Fruit fly (Drosophila melanogaster) whole organism, embryonic: ENCODE data around the gene w-cup.

Experiments used
- C15 ChIP-seq: fragments of 200-800 bp; sonication (Bioruptor generic); IDR thresholded peaks from 3 replicates; pipeline ENCODE4 v1.3.6; 2022; ENCODE audit warnings: missing biosample characterization, missing genetic modification characterization
- CG10274 ChIP-seq: fragments of 200-800 bp; sonication (Bioruptor generic); optimal IDR thresholded peaks from 3 replicates; lab custom pipeline; 2017; ENCODE audit warnings: missing biosample characterization, mild to moderate bottlenecking, missing genetic modification characterization
- CG10431 ChIP-seq: fragments of 200-800 bp; sonication (Bioruptor generic); optimal IDR thresholded peaks from 3 replicates; lab custom pipeline; 2018; ENCODE audit warnings: missing biosample characterization, mild to moderate bottlenecking, missing genetic modification characterization
- CG11723 ChIP-seq: fragments of 200-800 bp; sonication (Bioruptor generic); optimal IDR thresholded peaks from 2 replicates; lab custom pipeline; 2017; ENCODE audit warnings: missing biosample characterization, mild to moderate bottlenecking, missing genetic modification characterization
- CG12299 ChIP-seq: fragments of 200-800 bp; sonication (Bioruptor generic); optimal IDR thresholded peaks from 2 replicates; lab custom pipeline; 2018; ENCODE audit warnings: missing biosample characterization, mild to moderate bottlenecking, missing genetic modification characterization
- CG13123 ChIP-seq: fragments of 200-800 bp; sonication (Bioruptor generic); optimal IDR thresholded peaks from 2 replicates; lab custom pipeline; 2016; ENCODE audit warnings: missing biosample characterization, missing genetic modification characterization
- CG13424 ChIP-seq: fragments of 200-800 bp; sonication (Bioruptor generic); optimal IDR thresholded peaks from 2 replicates; lab custom pipeline; 2019; ENCODE audit warnings: missing biosample characterization, mild to moderate bottlenecking, missing genetic modification characterization, moderate library complexity
- CG14860 ChIP-seq: fragments of 200-800 bp; sonication (Bioruptor generic); IDR thresholded peaks from 3 replicates; pipeline ENCODE4 v1.3.6; 2022; ENCODE audit warnings: missing biosample characterization, missing genetic modification characterization; ENCODE audit not compliant: partially characterized antibody
- CG15269 ChIP-seq: fragments of 200-800 bp; sonication (Bioruptor generic); optimal IDR thresholded peaks from 2 replicates; lab custom pipeline; 2018; ENCODE audit warnings: missing biosample characterization, mild to moderate bottlenecking, missing genetic modification characterization, moderate library complexity
- CG17802 ChIP-seq: fragments of 200-800 bp; sonication (Bioruptor generic); optimal IDR thresholded peaks from 2 replicates; lab custom pipeline; 2018; ENCODE audit warnings: missing biosample characterization, mild to moderate bottlenecking, missing genetic modification characterization, moderate library complexity
- CG1792 ChIP-seq: fragments of 200-800 bp; sonication (Bioruptor generic); optimal IDR thresholded peaks from 2 replicates; lab custom pipeline; 2016; ENCODE audit warnings: missing biosample characterization, missing genetic modification characterization
- CG18599 ChIP-seq: fragments of 200-800 bp; sonication (Bioruptor generic); optimal IDR thresholded peaks from 3 replicates; lab custom pipeline; 2017; ENCODE audit warnings: missing biosample characterization, missing genetic modification characterization, mild to moderate bottlenecking, moderate library complexity, missing genetic modification reagents
- CG2129 ChIP-seq: fragments of 200-800 bp; sonication (Bioruptor generic); IDR thresholded peaks from 2 replicates; pipeline ENCODE4 v1.3.6; 2022; ENCODE audit warnings: missing biosample characterization, missing genetic modification characterization; ENCODE audit not compliant: partially characterized antibody
- CG2678 ChIP-seq: fragments of 200-800 bp; sonication (Bioruptor generic); optimal IDR thresholded peaks from 3 replicates; lab custom pipeline; 2019; ENCODE audit warnings: missing biosample characterization, mild to moderate bottlenecking, missing genetic modification characterization, moderate library complexity
- CG30020 ChIP-seq: fragments of 200-800 bp; optimal IDR thresholded peaks from 2 replicates; lab custom pipeline; 2019; ENCODE audit warnings: missing biosample characterization, mild to moderate bottlenecking, missing genetic modification characterization, moderate library complexity
- CG34422 ChIP-seq: fragments of 200-800 bp; sonication (Bioruptor generic); IDR thresholded peaks from 3 replicates; pipeline ENCODE4 v1.3.6; 2022; ENCODE audit warnings: missing biosample characterization, missing genetic modification characterization
- CG6765 ChIP-seq: fragments of 200-800 bp; sonication (Bioruptor generic); optimal IDR thresholded peaks from 3 replicates; lab custom pipeline; 2017; ENCODE audit warnings: missing biosample characterization, mild to moderate bottlenecking, missing genetic modification characterization
- CG7928 ChIP-seq: fragments of 200-800 bp; sonication (Bioruptor generic); optimal IDR thresholded peaks from 2 replicates; lab custom pipeline; 2017; ENCODE audit warnings: missing biosample characterization, mild to moderate bottlenecking, missing genetic modification characterization
- CG9876 ChIP-seq: fragments of 200-800 bp; sonication (Bioruptor generic); optimal IDR thresholded peaks from 2 replicates; lab custom pipeline; 2016; ENCODE audit warnings: missing biosample characterization, missing genetic modification characterization
- CrebB ChIP-seq: fragments of 200-800 bp; sonication (Bioruptor generic); optimal IDR thresholded peaks from 3 replicates; lab custom pipeline; 2018; ENCODE audit warnings: missing biosample characterization, mild to moderate bottlenecking, missing genetic modification characterization
- D ChIP-seq, 2 experiments: fragments of 200-800 bp in 1 of 2; fragments of >200 bp in 1 of 2; sonication (Bioruptor generic) in 1 of 2; optimal IDR thresholded peaks; 2 replicates in 1 of 2; 3 replicates in 1 of 2; lab custom pipeline; 2017; ENCODE audit warnings: mild to moderate bottlenecking in 1 of 2, missing biosample characterization in 1 of 2, missing genetic modification characterization in 1 of 2, missing genetic modification reagents in 1 of 2
- Dbx ChIP-seq: fragments of 200-800 bp; sonication (Bioruptor generic); IDR thresholded peaks from 3 replicates; pipeline ENCODE4 v1.3.6; 2022; ENCODE audit warnings: missing biosample characterization, missing genetic modification characterization
- Drgx ChIP-seq: fragments of 200-800 bp; sonication (Bioruptor generic); IDR thresholded peaks from 2 replicates; pipeline ENCODE4 v1.3.6; 2022; ENCODE audit warnings: missing biosample characterization, missing genetic modification characterization
- E2f1 ChIP-seq: fragments of 200-800 bp; sonication (Bioruptor generic); IDR thresholded peaks from 2 replicates; pipeline ENCODE4 v1.3.6; 2022; ENCODE audit warnings: missing biosample characterization, missing genetic modification characterization
- Hr39 ChIP-seq: fragments of >200 bp; optimal IDR thresholded peaks from 2 replicates; lab custom pipeline; 2017
- MBD-R2 ChIP-seq: fragments of 200-800 bp; sonication (Bioruptor generic); IDR thresholded peaks from 2 replicates; pipeline ENCODE4 v1.3.6; 2022; ENCODE audit warnings: missing biosample characterization, missing genetic modification characterization
- MESR4 ChIP-seq: fragments of 200-800 bp; sonication (Bioruptor generic); optimal IDR thresholded peaks from 2 replicates; lab custom pipeline; 2018; ENCODE audit warnings: missing biosample characterization, mild to moderate bottlenecking, missing genetic modification characterization, moderate library complexity
- Oaz ChIP-seq: fragments of 200-800 bp; sonication (Bioruptor generic); IDR thresholded peaks from 2 replicates; pipeline ENCODE4 v1.3.6; 2022; ENCODE audit warnings: missing biosample characterization, missing genetic modification characterization
- ap ChIP-seq: fragments of 200-800 bp; sonication (Bioruptor generic); IDR thresholded peaks from 2 replicates; pipeline ENCODE4 v1.3.6; 2022; ENCODE audit warnings: missing biosample characterization, missing genetic modification characterization
- chn ChIP-seq: fragments of 200-800 bp; sonication (Bioruptor generic); optimal IDR thresholded peaks from 2 replicates; lab custom pipeline; 2016; ENCODE audit warnings: missing biosample characterization, missing genetic modification characterization
- cwo ChIP-seq: fragments of 200-800 bp; sonication (Bioruptor generic); optimal IDR thresholded peaks from 3 replicates; lab custom pipeline; 2017; ENCODE audit warnings: missing biosample characterization, missing genetic modification characterization, mild to moderate bottlenecking, moderate library complexity, missing genetic modification reagents
- dimm ChIP-seq: fragments of 200-800 bp; sonication (Bioruptor generic); IDR thresholded peaks from 2 replicates; pipeline ENCODE4 v1.3.6; 2022; ENCODE audit warnings: missing biosample characterization, missing genetic modification characterization
- fd64A ChIP-seq: fragments of 200-800 bp; sonication (Bioruptor generic); optimal IDR thresholded peaks from 3 replicates; lab custom pipeline; 2018; ENCODE audit warnings: missing biosample characterization, mild to moderate bottlenecking, missing genetic modification characterization
- fru ChIP-seq: fragments of >200 bp; optimal IDR thresholded peaks from 2 replicates; lab custom pipeline; 2017
- gcm2 ChIP-seq: fragments of 200-800 bp; sonication (Bioruptor generic); optimal IDR thresholded peaks from 2 replicates; lab custom pipeline; 2016; ENCODE audit warnings: missing biosample characterization, missing genetic modification characterization
- gro ChIP-seq: fragments of 200-800 bp; sonication (Bioruptor generic); optimal IDR thresholded peaks from 2 replicates; lab custom pipeline; 2016; ENCODE audit warnings: missing biosample characterization, missing genetic modification characterization
- gt ChIP-seq: fragments of 200-800 bp; sonication (Bioruptor generic); IDR thresholded peaks from 2 replicates; pipeline ENCODE4 v1.3.6; 2022; ENCODE audit warnings: missing biosample characterization, missing genetic modification characterization
- hth ChIP-seq: fragments of >200 bp; optimal IDR thresholded peaks from 2 replicates; lab custom pipeline; 2017; ENCODE audit warnings: inconsistent platforms
- lola ChIP-seq, 3 experiments: fragments of >200 bp in 2 of 3; fragments of 200-800 bp in 1 of 3; sonication (Bioruptor generic) in 1 of 3; optimal IDR thresholded peaks; 2 replicates each; lab custom pipeline; 2017 to 2019; ENCODE audit warnings: missing biosample characterization in 3 of 3, missing genetic modification characterization in 3 of 3, mild to moderate bottlenecking in 1 of 3, moderate library complexity in 1 of 3
- pan ChIP-seq, 4 experiments: fragments of >200 bp in 3 of 4; fragments of 200-800 bp in 1 of 4; sonication (Bioruptor generic) in 1 of 4; optimal IDR thresholded peaks in 3 of 4; IDR thresholded peaks in 1 of 4; 2 replicates each; pipeline versions ENCODE4 v1.3.6 to Lab custom; 2017 to 2022; ENCODE audit warnings: missing biosample characterization in 2 of 4, missing genetic modification characterization in 2 of 4, mixed read lengths in 1 of 4
- prd ChIP-seq, 3 experiments: fragments of >200 bp in 2 of 3; fragments of 200-800 bp in 1 of 3; sonication (Bioruptor generic) in 1 of 3; optimal IDR thresholded peaks in 2 of 3; IDR thresholded peaks in 1 of 3; 2 replicates in 2 of 3; 3 replicates in 1 of 3; pipeline versions ENCODE4 v1.3.6 to Lab custom; 2017 to 2022; ENCODE audit warnings: missing biosample characterization in 1 of 3, missing genetic modification characterization in 1 of 3
- ranshi ChIP-seq: fragments of 200-800 bp; sonication (Bioruptor generic); IDR thresholded peaks from 2 replicates; pipeline ENCODE4 v1.3.6; 2022; ENCODE audit warnings: missing biosample characterization, missing genetic modification characterization
- run ChIP-seq: fragments of 200-800 bp; sonication (Bioruptor generic); optimal IDR thresholded peaks from 3 replicates; lab custom pipeline; 2018; ENCODE audit warnings: missing biosample characterization, mild to moderate bottlenecking, missing genetic modification characterization
- sens ChIP-seq: fragments of 200-800 bp; sonication (Bioruptor generic); peaks from one replicate; lab custom pipeline; 2016; ENCODE audit warnings: missing biosample characterization, missing genetic modification characterization
- sens-2 ChIP-seq: fragments of 200-800 bp; sonication (Bioruptor generic); IDR thresholded peaks from 2 replicates; pipeline ENCODE4 v1.3.6; 2022; ENCODE audit warnings: missing biosample characterization, missing genetic modification characterization
- stwl ChIP-seq: fragments of 200-800 bp; sonication (Bioruptor generic); optimal IDR thresholded peaks from 3 replicates; lab custom pipeline; 2018; ENCODE audit warnings: missing biosample characterization, mild to moderate bottlenecking, missing genetic modification characterization, moderate library complexity
- wek ChIP-seq: fragments of 200-800 bp; sonication (Bioruptor generic); optimal IDR thresholded peaks from 3 replicates; lab custom pipeline; 2018; ENCODE audit warnings: missing biosample characterization, mild to moderate bottlenecking, missing genetic modification characterization, moderate library complexity
- zfh1 ChIP-seq: fragments of 200-800 bp; sonication (Bioruptor generic); IDR thresholded peaks from 3 replicates; pipeline ENCODE4 v1.3.6; 2022; ENCODE audit warnings: missing biosample characterization, missing genetic modification characterization

w-cup gene

DNA sequence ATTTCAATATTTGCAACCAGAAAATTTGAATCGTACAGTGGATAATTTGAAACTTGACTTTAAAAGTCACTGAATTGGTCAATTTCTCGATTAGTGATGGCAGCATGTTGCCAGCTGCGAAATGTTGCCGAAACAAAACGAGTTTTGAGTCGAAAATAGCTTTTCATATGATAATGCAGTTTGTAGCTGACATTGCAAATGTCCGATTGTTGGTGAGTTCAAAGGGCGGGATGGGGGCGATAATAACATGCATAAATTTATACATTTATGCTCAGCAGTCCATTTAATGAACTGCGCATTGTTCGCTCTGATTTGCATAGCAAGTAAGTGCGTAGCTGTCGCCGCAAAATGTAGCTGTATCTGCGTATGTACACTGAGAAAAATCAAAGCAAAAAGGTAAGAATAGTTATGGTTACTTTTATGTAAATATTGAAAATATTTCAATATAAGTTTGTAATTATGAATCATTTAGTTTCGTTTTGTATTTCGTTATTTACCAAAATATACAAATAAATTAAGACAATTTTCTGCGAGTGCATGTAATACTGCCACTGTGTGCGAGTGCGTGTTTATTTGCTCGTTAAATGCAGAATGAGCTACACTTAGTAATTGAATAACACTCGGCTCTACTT lies 50.5 kb downstream of the w-cup start, which contains the start of gene Lip4 (continued):
- TF ChIP-seq dimm (GFP tag; lab: Robert Waterston, UW) (0 out of 2 replicates have a peak, but pooled peaks have one; percentile 38), Hr39 (lab: Kevin White, UChicago) (no peak), CG7928 (GFP tag; lab: Kevin White, UChicago) (peak; percentile 8), CG15269 (tag; lab: Kevin White, UChicago) (peak; percentile 91), CG34422 (GFP tag; lab: Robert Waterston, UW) (peak; percentile 69; the same call in 2 of the 3 replicates), CG13123 (peak; percentile 59), CG17802 (tag; lab: Kevin White, UChicago) (peak; percentile 9), CG14860 (GFP tag; lab: Robert Waterston, UW) (no peak), CG10431 (GFP tag; lab: Kevin White, UChicago) (no peak), C15 (GFP tag; lab: Robert Waterston, UW) (0 out of 3 replicates have a peak, but pooled peaks have one; percentile 52), MBD-R2 (peak; percentile 45; the same call in 1 of the 2 replicates), CG9876 (no peak), CG18599 (GFP tag; lab: Kevin White, UChicago) (peak; percentile 76), sens-2 (GFP tag; lab: Robert Waterston, UW) (0 out of 2 replicates have a peak, but pooled peaks have one; percentile 36), lola (GFP tag; optimal IDR thresholded peaks at IDR 0.05; lab: Kevin White, UChicago) (peak in 1 of 3 experiments; percentile 53), CG30020 (no peak), Oaz (GFP tag; lab: Robert Waterston, UW) (peak; percentile 35; the same call in 1 of the 2 replicates), wek (GFP tag; lab: Kevin White, UChicago) (peak; percentile 14), CG2129 (GFP tag; lab: Robert Waterston, UW) (no peak), gro (no peak), D (optimal IDR thresholded peaks at IDR 0.05; lab: Kevin White, UChicago) (no peak), D (GFP tag; optimal IDR thresholded peaks at IDR 0.05; lab: Kevin White, UChicago) (peak; percentile 43), stwl (no peak), CG6765 (GFP tag; lab: Kevin White, UChicago) (peak; percentile 72), sens (GFP tag; lab: Kevin White, UChicago) (peak; percentile 95), ranshi (GFP tag; lab: Robert Waterston, UW) (peak; percentile 82), MESR4 (no peak), CG1792 (GFP tag; lab: Kevin White, UChicago) (no peak), run (tag; lab: Kevin White, UChicago) (peak; percentile 55), CG10274 (no peak), gt (GFP tag; lab: Robert Waterston, UW) (no peak), CG12299 (tag; lab: Kevin White, UChicago) (peak; percentile 55), CG11723 (GFP tag; lab: Kevin White, UChicago) (peak; percentile 60), pan (optimal IDR thresholded peaks at IDR 0.05; lab: Kevin White, UChicago) (no peak), pan (GFP tag; optimal IDR thresholded peaks at IDR 0.05 in 1 of 2, IDR thresholded peaks at IDR 0.05 in 1 of 2) (peak in 1 of 2 experiments; percentile 89), gcm2 (GFP tag; lab: Kevin White, UChicago) (no peak), ap (GFP tag; lab: Robert Waterston, UW) (peak; percentile 79), hth (lab: Kevin White, UChicago) (no peak), E2f1 (GFP tag; lab: Robert Waterston, UW) (peak; percentile 73), CrebB (tag; lab: Kevin White, UChicago) (peak; percentile 54), chn (GFP tag; lab: Kevin White, UChicago) (peak; percentile 50), zfh1 (peak; percentile 69), fru (lab: Kevin White, UChicago) (no peak), CG13424 (tag; lab: Kevin White, UChicago) (peak; percentile 83), prd (optimal IDR thresholded peaks at IDR 0.05; lab: Kevin White, UChicago) (no peak), prd (GFP tag; IDR thresholded peaks at IDR 0.05; lab: Robert Waterston, UW) (peak; percentile 86), Dbx (no peak; the same call in 1 of the 3 replicates), Drgx (GFP tag; lab: Robert Waterston, UW) (peak; percentile 76), fd64A (GFP tag; lab: Kevin White, UChicago) (no peak), cwo (GFP tag; lab: Kevin White, UChicago) (peak; percentile 65), CG2678 (tag; lab: Kevin White, UChicago) (peak; percentile 86)
